Fruit fly (Drosophila melanogaster): ENCODE results near the gene CG12395.

CG12395 gene

DNA sequence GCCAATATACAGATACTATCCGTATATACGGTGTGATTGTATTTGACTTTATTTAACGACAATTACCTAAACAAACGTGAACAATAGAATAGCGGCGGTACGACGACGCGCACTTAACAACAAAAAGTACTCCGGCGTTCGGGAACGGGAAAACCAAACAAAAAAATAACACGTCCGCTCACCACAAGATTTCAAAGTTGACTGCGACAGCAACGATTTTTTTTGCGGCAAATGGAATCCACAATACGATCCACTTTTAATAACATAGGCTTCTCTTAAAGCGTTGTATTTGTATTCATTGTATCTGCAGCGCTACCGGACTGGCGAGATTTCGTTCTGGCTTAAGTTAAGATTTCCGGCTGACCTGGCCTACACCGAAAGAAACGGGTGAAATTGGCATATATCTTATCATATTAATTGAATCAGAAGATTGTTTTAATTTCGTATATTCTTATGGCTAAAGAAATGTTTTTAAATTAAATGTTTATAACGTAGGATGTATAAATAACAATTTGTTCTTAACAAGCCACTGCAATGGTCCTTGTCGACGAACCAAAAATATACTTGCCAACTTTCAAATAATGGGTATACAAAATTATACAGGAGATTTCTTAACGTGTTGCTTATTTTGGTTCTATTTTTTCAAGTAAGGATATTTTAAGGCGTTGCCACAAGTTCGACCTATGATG lies 42.2 kb upstream of the CG12395 start, which contains the start of the genes CG42353 and CG42354 (continued):
- TF ChIP-seq unpg (GFP tag; optimal IDR thresholded peaks at IDR 0.05), result peak; percentile 97
- TF ChIP-seq Lim3 (GFP tag; IDR thresholded peaks at IDR 0.05), result peak; percentile 79
- peak; percentile 79 for TF ChIP-seq mam (GFP tag; optimal IDR thresholded peaks at IDR 0.05)
- TF ChIP-seq hb (GFP tag; IDR thresholded peaks at IDR 0.05; ENCODE audit: partially characterized antibody), result no peak
- peak; percentile 91 for TF ChIP-seq Hand (GFP tag; optimal IDR thresholded peaks at IDR 0.05)
- TF ChIP-seq CG12155 (GFP tag; optimal IDR thresholded peaks at IDR 0.05), result peak; percentile 92
- TF ChIP-seq vvl (GFP tag; IDR thresholded peaks at IDR 0.05), result peak; percentile 96
- peak; percentile 93 for TF ChIP-seq wor (GFP tag; IDR thresholded peaks at IDR 0.05)
- peak; percentile 85 for TF ChIP-seq Lhr (GFP tag; optimal IDR thresholded peaks at IDR 0.05)
- TF ChIP-seq lilli (GFP tag; optimal IDR thresholded peaks at IDR 0.05), result peak; percentile 91
- TF ChIP-seq CG12744 (GFP tag; optimal IDR thresholded peaks at IDR 0.05), result peak; percentile 93
- peak; percentile 86 for TF ChIP-seq dimm (GFP tag; IDR thresholded peaks at IDR 0.05)
- peak; percentile 94 for TF ChIP-seq Jarid2 (GFP tag; optimal IDR thresholded peaks at IDR 0.05)
- TF ChIP-seq CG9727 (GFP tag; optimal IDR thresholded peaks at IDR 0.05), result peak; percentile 97
- TF ChIP-seq lmd (GFP tag; IDR thresholded peaks at IDR 0.05), result peak; percentile 96
- peak; percentile 71 for TF ChIP-seq stwl (tag; optimal IDR thresholded peaks at IDR 0.05)
- TF ChIP-seq tap (tag; optimal IDR thresholded peaks at IDR 0.05), result peak; percentile 95
- TF ChIP-seq CG13424 (tag; optimal IDR thresholded peaks at IDR 0.05), result peak; percentile 97
- TF ChIP-seq gfzf (GFP tag; optimal IDR thresholded peaks at IDR 0.05), result no peak
- TF ChIP-seq Xbp1 (GFP tag; optimal IDR thresholded peaks at IDR 0.05), result peak; percentile 97
- TF ChIP-seq zen2 (GFP tag; IDR thresholded peaks at IDR 0.05; ENCODE audit: partially characterized antibody), result no peak
- peak; percentile 68 for TF ChIP-seq pum (GFP tag; optimal IDR thresholded peaks at IDR 0.05)
- peak; percentile 76 for TF ChIP-seq exex (tag; optimal IDR thresholded peaks at IDR 0.05)
- TF ChIP-seq PHDP (tag; optimal IDR thresholded peaks at IDR 0.05), result peak; percentile 97
- peak; percentile 88 for TF ChIP-seq CG4730 (GFP tag; IDR thresholded peaks at IDR 0.05)
- peak; percentile 94 to 97 for TF ChIP-seq chif (GFP tag; optimal IDR thresholded peaks at IDR 0.05)
- TF ChIP-seq dmrt99B (tag; optimal IDR thresholded peaks at IDR 0.05), result peak; percentile 96
- peak; percentile 69 for TF ChIP-seq CG4282 (GFP tag; optimal IDR thresholded peaks at IDR 0.05)
- TF ChIP-seq dm (GFP tag; optimal IDR thresholded peaks at IDR 0.05), result peak; percentile 88
- peak; percentile 44 for TF ChIP-seq HmgD (GFP tag; optimal IDR thresholded peaks at IDR 0.05)
- peak; percentile 96 for TF ChIP-seq CG12104 (GFP tag; optimal IDR thresholded peaks at IDR 0.05)
- TF ChIP-seq Elba2 (GFP tag; optimal IDR thresholded peaks at IDR 0.05), result peak; percentile 63
- TF ChIP-seq lab (GFP tag; optimal IDR thresholded peaks at IDR 0.05), result peak; percentile 97
- TF ChIP-seq slbo (GFP tag; IDR thresholded peaks at IDR 0.05), result peak; percentile 93
- peak; percentile 78 for TF ChIP-seq cg (GFP tag; optimal IDR thresholded peaks at IDR 0.05)
- peak; percentile 94 for TF ChIP-seq HLH3B (GFP tag; IDR thresholded peaks at IDR 0.05)
- TF ChIP-seq CG8478 (optimal IDR thresholded peaks at IDR 0.05), result no peak
- TF ChIP-seq usp (GFP tag; optimal IDR thresholded peaks at IDR 0.05), result no peak
- peak; percentile 63 for TF ChIP-seq slp2 (GFP tag; optimal IDR thresholded peaks at IDR 0.05)
- TF ChIP-seq tio (GFP tag; optimal IDR thresholded peaks at IDR 0.05), result peak; percentile 98
- TF ChIP-seq Nf-YC (tag; optimal IDR thresholded peaks at IDR 0.05), result peak; percentile 86
- peak; percentile 91 for TF ChIP-seq ac (GFP tag; optimal IDR thresholded peaks at IDR 0.05)
- TF ChIP-seq NfI (GFP tag; optimal IDR thresholded peaks at IDR 0.05), result peak; percentile 97
- TF ChIP-seq ewg (GFP tag; optimal IDR thresholded peaks at IDR 0.05), result peak; percentile 92
- peak; percentile 89 for TF ChIP-seq CG6854 (GFP tag; optimal IDR thresholded peaks at IDR 0.05)
- TF ChIP-seq sima (GFP tag; optimal IDR thresholded peaks at IDR 0.05), result peak; percentile 36
- TF ChIP-seq Ets97D (GFP tag; optimal IDR thresholded peaks at IDR 0.05), result peak; percentile 86
- peak; percentile 81 for TF ChIP-seq da (GFP tag; optimal IDR thresholded peaks at IDR 0.05)
- TF ChIP-seq kay (GFP tag; optimal IDR thresholded peaks at IDR 0.05), result peak; percentile 80
- peak; percentile 86 for TF ChIP-seq CG7987 (GFP tag; optimal IDR thresholded peaks at IDR 0.05)
